Fruit fly (Drosophila melanogaster) whole organism, embryonic: ENCODE data around the gene RpL14.

Experiments
- Atf6 ChIP-seq: fragments of 200-800 bp; sonication (Bioruptor generic); IDR thresholded peaks from 2 replicates; pipeline ENCODE4 v1.3.6; 2022; ENCODE audit warnings: missing biosample characterization, missing genetic modification characterization
- CG11560 ChIP-seq: fragments of 200-800 bp; sonication (Bioruptor generic); IDR thresholded peaks from 3 replicates; pipeline ENCODE4 v1.3.6; 2022; ENCODE audit warnings: missing biosample characterization, missing genetic modification characterization
- CG12659 ChIP-seq: fragments of 200-800 bp; sonication (Bioruptor generic); optimal IDR thresholded peaks from 3 replicates; lab custom pipeline; 2017; ENCODE audit warnings: mild to moderate bottlenecking, missing biosample characterization, missing genetic modification reagents, missing genetic modification characterization
- CG13775 ChIP-seq: fragments of 200-800 bp; sonication (Bioruptor generic); optimal IDR thresholded peaks from 3 replicates; lab custom pipeline; 2017; ENCODE audit warnings: missing biosample characterization, mild to moderate bottlenecking, missing genetic modification characterization
- CG16863 ChIP-seq: fragments of 200-800 bp; sonication (Bioruptor generic); optimal IDR thresholded peaks from 3 replicates; lab custom pipeline; 2016; ENCODE audit warnings: missing biosample characterization, missing genetic modification characterization
- CG31365 ChIP-seq: fragments of 200-800 bp; sonication (Bioruptor generic); optimal IDR thresholded peaks from 2 replicates; lab custom pipeline; 2018; ENCODE audit warnings: missing biosample characterization, mild to moderate bottlenecking, missing genetic modification characterization
- CG32772 ChIP-seq: fragments of 200-800 bp; sonication (Bioruptor generic); IDR thresholded peaks from 2 replicates; pipeline ENCODE4 v1.3.6; 2022; ENCODE audit warnings: missing biosample characterization, missing genetic modification characterization
- CG33213 ChIP-seq: fragments of 200-800 bp; sonication (Bioruptor generic); optimal IDR thresholded peaks from 3 replicates; lab custom pipeline; 2016; ENCODE audit warnings: missing biosample characterization, missing genetic modification characterization
- CG3726 ChIP-seq: fragments of 200-800 bp; sonication (Bioruptor generic); IDR thresholded peaks from 3 replicates; pipeline ENCODE4, ENCODE4 v1.3.6; 2022; ENCODE audit warnings: missing biosample characterization, missing genetic modification characterization
- CG4328 ChIP-seq: fragments of 200-800 bp; sonication (Bioruptor generic); optimal IDR thresholded peaks from 3 replicates; lab custom pipeline; 2017; ENCODE audit warnings: missing biosample characterization, missing genetic modification reagents, missing genetic modification characterization
- CG6272 ChIP-seq: fragments of 200-800 bp; sonication (Bioruptor generic); IDR thresholded peaks from 2 replicates; pipeline ENCODE4 v1.3.6; 2022; ENCODE audit warnings: missing biosample characterization, missing genetic modification characterization
- CG6689 ChIP-seq: fragments of 200-800 bp; sonication (Bioruptor generic); IDR thresholded peaks from 2 replicates; pipeline ENCODE4 v1.3.6; 2022; ENCODE audit warnings: missing biosample characterization, missing genetic modification characterization
- CG8765 ChIP-seq: fragments of 200-800 bp; sonication (Bioruptor generic); IDR thresholded peaks from 2 replicates; pipeline ENCODE4 v1.3.6; 2022; ENCODE audit warnings: missing biosample characterization, missing genetic modification characterization
- CG8944 ChIP-seq: fragments of 200-800 bp; sonication (Bioruptor generic); optimal IDR thresholded peaks from 3 replicates; lab custom pipeline; 2016; ENCODE audit warnings: missing biosample characterization, missing genetic modification characterization
- CG9609 ChIP-seq: fragments of 200-800 bp; sonication (Bioruptor generic); optimal IDR thresholded peaks from 3 replicates; lab custom pipeline; 2016; ENCODE audit warnings: missing biosample characterization, missing genetic modification characterization
- CG9797 ChIP-seq: fragments of 200-800 bp; sonication (Bioruptor generic); optimal IDR thresholded peaks from 3 replicates; lab custom pipeline; 2018; ENCODE audit warnings: missing biosample characterization, mild to moderate bottlenecking, missing genetic modification characterization
- CG9932 ChIP-seq: fragments of 200-800 bp; sonication (Bioruptor generic); IDR thresholded peaks from 2 replicates; pipeline ENCODE4 v1.3.6; 2022; ENCODE audit warnings: missing biosample characterization, missing genetic modification characterization
- Chrac-16 ChIP-seq: fragments of 200-800 bp; sonication (Bioruptor generic); optimal IDR thresholded peaks from 3 replicates; lab custom pipeline; 2016; ENCODE audit warnings: missing biosample characterization, missing genetic modification characterization
- D19B ChIP-seq: fragments of 200-800 bp; sonication (Bioruptor generic); optimal IDR thresholded peaks from 2 replicates; lab custom pipeline; 2017; ENCODE audit warnings: missing biosample characterization, mild to moderate bottlenecking, missing genetic modification characterization
- Ets97D ChIP-seq: fragments of 200-800 bp; sonication (Bioruptor generic); optimal IDR thresholded peaks from 3 replicates; lab custom pipeline; 2016; ENCODE audit warnings: missing biosample characterization, missing genetic modification characterization
- Fer2 ChIP-seq: fragments of 200-800 bp; sonication (Bioruptor generic); optimal IDR thresholded peaks from 2 replicates; lab custom pipeline; 2018; ENCODE audit warnings: missing biosample characterization, mild to moderate bottlenecking, missing genetic modification characterization, moderate library complexity
- HLH4C ChIP-seq: fragments of 200-800 bp; sonication (Bioruptor generic); IDR thresholded peaks from 3 replicates; pipeline ENCODE4 v1.3.6; 2022; ENCODE audit warnings: missing biosample characterization, missing genetic modification characterization; ENCODE audit not compliant: partially characterized antibody
- Hr3 ChIP-seq: fragments of 200-800 bp; sonication (Bioruptor generic); optimal IDR thresholded peaks from 3 replicates; lab custom pipeline; 2016; ENCODE audit warnings: missing biosample characterization, missing genetic modification characterization
- Hsf ChIP-seq: fragments of 200-800 bp; sonication (Bioruptor generic); optimal IDR thresholded peaks from 3 replicates; lab custom pipeline; 2016; ENCODE audit warnings: missing biosample characterization, missing genetic modification characterization
- MBD-R2 ChIP-seq: fragments of 200-800 bp; sonication (Bioruptor generic); IDR thresholded peaks from 2 replicates; pipeline ENCODE4 v1.3.6; 2022; ENCODE audit warnings: missing biosample characterization, missing genetic modification characterization
- Mes4 ChIP-seq: fragments of 200-800 bp; sonication (Bioruptor generic); optimal IDR thresholded peaks from 2 replicates; lab custom pipeline; 2016; ENCODE audit warnings: missing biosample characterization, missing genetic modification characterization
- Myb ChIP-seq: fragments of 200-800 bp; sonication (Bioruptor generic); optimal IDR thresholded peaks from 2 replicates; lab custom pipeline; 2016; ENCODE audit warnings: missing biosample characterization, missing genetic modification characterization
- NFAT ChIP-seq: fragments of 200-800 bp; sonication (Bioruptor generic); IDR thresholded peaks from 2 replicates; pipeline ENCODE4 v1.3.6; 2022; ENCODE audit warnings: missing biosample characterization, missing genetic modification characterization
- Oaz ChIP-seq: fragments of 200-800 bp; sonication (Bioruptor generic); IDR thresholded peaks from 2 replicates; pipeline ENCODE4 v1.3.6; 2022; ENCODE audit warnings: missing biosample characterization, missing genetic modification characterization
- Ravus ChIP-seq: fragments of 200-800 bp; sonication (Bioruptor generic); IDR thresholded peaks from 2 replicates; pipeline ENCODE4 v1.3.6; 2022; ENCODE audit warnings: missing biosample characterization, missing genetic modification characterization
- Rfx ChIP-seq: fragments of 200-800 bp; sonication (Bioruptor generic); IDR thresholded peaks from 2 replicates; pipeline ENCODE4 v1.3.6; 2022; ENCODE audit warnings: missing biosample characterization, missing genetic modification characterization
- Scr ChIP-seq: fragments of 200-800 bp; sonication (Bioruptor generic); IDR thresholded peaks from 2 replicates; pipeline ENCODE4 v1.3.6; 2022; ENCODE audit warnings: missing biosample characterization, missing genetic modification characterization; ENCODE audit not compliant: partially characterized antibody
- aop ChIP-seq: fragments of 200-800 bp; sonication (Bioruptor generic); IDR thresholded peaks from 2 replicates; pipeline ENCODE4 v1.3.6; 2022; ENCODE audit warnings: missing biosample characterization, missing genetic modification characterization
- ase ChIP-seq: fragments of 200-800 bp; sonication (Bioruptor generic); IDR thresholded peaks from 3 replicates; pipeline ENCODE4 v1.3.6; 2022; ENCODE audit warnings: missing biosample characterization, missing genetic modification characterization
- ash1 ChIP-seq: fragments of 200-800 bp; sonication (Bioruptor generic); optimal IDR thresholded peaks from 2 replicates; lab custom pipeline; 2018; ENCODE audit warnings: missing biosample characterization, mild to moderate bottlenecking, missing genetic modification characterization
- bbx ChIP-seq: fragments of 200-800 bp; sonication (Bioruptor generic); IDR thresholded peaks from 2 replicates; pipeline ENCODE4 v1.3.6; 2022; ENCODE audit warnings: missing biosample characterization, missing genetic modification characterization; ENCODE audit not compliant: partially characterized antibody
- crc ChIP-seq: fragments of 200-800 bp; sonication (Bioruptor generic); optimal IDR thresholded peaks from 2 replicates; lab custom pipeline; 2016; ENCODE audit warnings: missing biosample characterization, missing genetic modification characterization
- croc ChIP-seq: fragments of 200-800 bp; sonication (Bioruptor generic); conservative IDR thresholded peaks from 3 replicates; pipeline ENCODE4 v1.3.6; 2022; ENCODE audit warnings: missing biosample characterization, missing genetic modification characterization
- esg ChIP-seq: fragments of 200-800 bp; sonication (Bioruptor generic); conservative IDR thresholded peaks from 2 replicates; pipeline ENCODE4 v1.3.6; 2022; ENCODE audit warnings: missing biosample characterization, missing genetic modification characterization
- gcm2 ChIP-seq: fragments of 200-800 bp; sonication (Bioruptor generic); optimal IDR thresholded peaks from 2 replicates; lab custom pipeline; 2016; ENCODE audit warnings: missing biosample characterization, missing genetic modification characterization
- hth ChIP-seq: fragments of >200 bp; optimal IDR thresholded peaks from 2 replicates; lab custom pipeline; 2017; ENCODE audit warnings: inconsistent platforms
- kay ChIP-seq: fragments of 200-800 bp; sonication (Bioruptor generic); optimal IDR thresholded peaks from 2 replicates; lab custom pipeline; 2016; ENCODE audit warnings: missing biosample characterization, missing genetic modification characterization
- nerfin-1 ChIP-seq: fragments of 200-800 bp; sonication (Bioruptor generic); optimal IDR thresholded peaks from 3 replicates; lab custom pipeline; 2019; ENCODE audit warnings: missing biosample characterization, mild to moderate bottlenecking, missing genetic modification characterization, moderate library complexity
- nerfin-2 ChIP-seq: fragments of 200-800 bp; sonication (Bioruptor generic); IDR thresholded peaks from 2 replicates; pipeline ENCODE4 v1.3.6; 2022; ENCODE audit warnings: missing biosample characterization, missing genetic modification characterization; ENCODE audit not compliant: partially characterized antibody
- onecut ChIP-seq: fragments of 200-800 bp; sonication (Bioruptor generic); IDR thresholded peaks from 2 replicates; pipeline ENCODE4 v1.3.6; 2022; ENCODE audit warnings: missing biosample characterization, missing genetic modification characterization
- p53 ChIP-seq: fragments of 200-800 bp; sonication (Bioruptor generic); optimal IDR thresholded peaks from 2 replicates; lab custom pipeline; 2016; ENCODE audit warnings: missing biosample characterization, missing genetic modification characterization
- pb ChIP-seq: fragments of 200-800 bp; sonication (Bioruptor generic); optimal IDR thresholded peaks from 3 replicates; lab custom pipeline; 2016; ENCODE audit warnings: missing biosample characterization, missing genetic modification characterization
- salm ChIP-seq: fragments of 200-800 bp; sonication (Bioruptor generic); optimal IDR thresholded peaks from 2 replicates; lab custom pipeline; 2018; ENCODE audit warnings: missing biosample characterization, mild to moderate bottlenecking, missing genetic modification characterization
- unpg ChIP-seq: fragments of 200-800 bp; sonication (Bioruptor generic); optimal IDR thresholded peaks from 3 replicates; lab custom pipeline; 2018; ENCODE audit warnings: missing biosample characterization, mild to moderate bottlenecking, missing genetic modification characterization, moderate library complexity
- vvl ChIP-seq: fragments of 200-800 bp; sonication (Bioruptor generic); IDR thresholded peaks from 2 replicates; pipeline ENCODE4 v1.3.6; 2022; ENCODE audit warnings: missing biosample characterization, missing genetic modification characterization
- zfh1 ChIP-seq: fragments of 200-800 bp; sonication (Bioruptor generic); IDR thresholded peaks from 3 replicates; pipeline ENCODE4 v1.3.6; 2022; ENCODE audit warnings: missing biosample characterization, missing genetic modification characterization
- zfh2 ChIP-seq: fragments of 200-800 bp; sonication (Bioruptor generic); optimal IDR thresholded peaks from 2 replicates; lab custom pipeline; 2016; ENCODE audit warnings: missing biosample characterization, missing genetic modification characterization

RpL14 gene

dm6 chr3L:8633614-8634325, 33.0 kb downstream of the RpL14 start, which contains the start of gene Cdc6 (continued):
- TF ChIP-seq croc (GFP tag; lab: Robert Waterston, UW) (no peak), bbx (GFP tag; lab: Robert Waterston, UW) (peak; percentile 53; the same call in 1 of the 2 replicates), onecut (GFP tag; lab: Robert Waterston, UW) (no peak), hth (no peak), Ets97D (GFP tag; lab: Kevin White, UChicago) (peak; percentile 20), CG32772 (GFP tag; lab: Robert Waterston, UW) (no peak), zfh1 (GFP tag; lab: Robert Waterston, UW) (no peak), CG8944 (no peak), D19B (no peak), Myb (peak; percentile 53), CG6272 (GFP tag; lab: Robert Waterston, UW) (no peak), ase (GFP tag; lab: Robert Waterston, UW) (no peak), Atf6 (GFP tag; lab: Robert Waterston, UW) (no peak), esg (GFP tag; lab: Robert Waterston, UW) (no peak), CG31365 (tag; lab: Kevin White, UChicago) (no peak), unpg (GFP tag; lab: Kevin White, UChicago) (no peak), nerfin-2 (GFP tag; lab: Robert Waterston, UW) (no peak), Chrac-16 (GFP tag; lab: Kevin White, UChicago) (no peak), Hsf (no peak), NFAT (GFP tag; lab: Robert Waterston, UW) (no peak), CG3726 (no peak), Fer2 (tag; lab: Kevin White, UChicago) (no peak), Ravus (no peak), Rfx (GFP tag; lab: Robert Waterston, UW) (no peak), CG8765 (GFP tag; lab: Robert Waterston, UW) (no peak), CG9932 (GFP tag; lab: Robert Waterston, UW) (peak; percentile 13; the same call in 1 of the 2 replicates), Scr (peak; percentile 34; the same call in 1 of the 2 replicates), gcm2 (GFP tag; lab: Kevin White, UChicago) (no peak), ash1 (GFP tag; lab: Kevin White, UChicago) (no peak), vvl (no peak), nerfin-1 (tag; lab: Kevin White, UChicago) (no peak), Hr3 (GFP tag; lab: Kevin White, UChicago) (no peak), CG6689 (GFP tag; lab: Robert Waterston, UW) (no peak), CG11560 (tag; lab: Robert Waterston, UW) (peak; percentile 93), Mes4 (GFP tag; lab: Kevin White, UChicago) (no peak), CG4328 (GFP tag; lab: Kevin White, UChicago) (no peak), CG33213 (GFP tag; lab: Kevin White, UChicago) (no peak), kay (GFP tag; lab: Kevin White, UChicago) (no peak), MBD-R2 (peak; percentile 82), CG16863 (GFP tag; lab: Kevin White, UChicago) (no peak), CG9609 (GFP tag; lab: Kevin White, UChicago) (no peak), CG9797 (peak; percentile 29), CG12659 (GFP tag; lab: Kevin White, UChicago) (no peak), pb (GFP tag; lab: Kevin White, UChicago) (no peak), aop (GFP tag; lab: Robert Waterston, UW) (no peak), zfh2 (GFP tag; lab: Kevin White, UChicago) (no peak), salm (tag; lab: Kevin White, UChicago) (no peak), p53 (GFP tag; lab: Kevin White, UChicago) (no peak), Oaz (GFP tag; lab: Robert Waterston, UW) (no peak), crc (GFP tag; lab: Kevin White, UChicago) (no peak), CG13775 (no peak), HLH4C (GFP tag; lab: Robert Waterston, UW) (0 out of 3 replicates have a peak, but pooled peaks have one; percentile 43)
